Fruit fly (Drosophila melanogaster): ENCODE data around the gene eIF4EHP.
A peak's percentile ranks its signal among the peaks of the same experiment; 100 is the strongest.

Gene eIF4EHP

DNA sequence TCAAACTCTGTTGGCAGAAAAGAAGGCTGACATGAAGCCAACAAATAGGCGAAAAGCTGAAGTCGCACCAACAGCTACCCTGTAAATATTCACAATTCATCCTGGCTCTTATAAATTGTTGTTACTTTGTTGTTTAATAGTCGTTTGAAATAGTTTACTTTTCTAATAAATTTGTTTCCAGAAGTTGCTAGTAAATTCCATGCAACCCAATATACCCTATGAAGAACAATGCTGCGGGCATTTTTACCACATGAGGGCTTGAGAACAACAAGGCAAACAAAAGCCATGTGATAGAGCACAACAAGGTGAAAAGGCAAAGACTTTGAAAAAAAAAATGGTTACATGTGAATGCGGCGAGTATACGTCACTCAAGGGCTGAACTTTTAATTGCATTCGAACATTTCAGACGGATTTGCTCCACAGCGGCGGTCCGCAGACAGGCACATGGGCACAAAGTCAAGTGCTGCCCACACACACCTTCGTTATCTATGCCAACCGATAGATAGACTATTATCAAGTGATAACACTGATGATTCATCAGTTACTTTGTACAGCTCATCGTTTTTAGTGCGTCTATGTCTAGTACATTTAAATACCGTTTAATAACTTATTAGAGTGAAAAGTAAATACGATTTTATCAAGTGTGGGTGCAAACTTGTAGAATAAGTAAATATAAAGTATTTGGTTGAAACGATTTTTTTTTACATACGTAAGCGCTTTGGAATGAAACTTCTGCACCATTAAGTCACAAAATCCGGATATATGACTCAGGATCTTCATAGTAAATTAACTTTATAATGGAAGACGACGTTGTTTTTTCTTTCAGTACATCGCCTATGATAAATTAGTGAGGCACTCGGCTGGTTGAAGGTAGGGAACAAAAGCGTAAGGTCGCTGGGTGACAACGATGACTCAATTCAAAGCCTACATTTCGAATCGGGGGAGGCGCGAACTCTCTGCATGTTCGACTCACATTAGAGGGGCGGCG lies 9.4 kb downstream of the eIF4EHP start (continued):
- TF ChIP-seq exex (tag; optimal IDR thresholded peaks at IDR 0.05) (peak; percentile 67), tx (GFP tag; optimal IDR thresholded peaks at IDR 0.05) (peak; percentile 76), en (GFP tag; optimal IDR thresholded peaks at IDR 0.05) (peak; percentile 60), Dll (GFP tag; IDR thresholded peaks at IDR 0.05; ENCODE audit: partially characterized antibody) (no peak), z (GFP tag; IDR thresholded peaks at IDR 0.05) (no peak), stwl (tag; optimal IDR thresholded peaks at IDR 0.05) (no peak), CG12236 (GFP tag; optimal IDR thresholded peaks at IDR 0.05) (peak; percentile 33), eve (GFP tag; optimal IDR thresholded peaks at IDR 0.05) (peak in 1 of 2 experiments; percentile 56), vfl (GFP tag; optimal IDR thresholded peaks at IDR 0.05) (peak; percentile 23), CG1529 (GFP tag; optimal IDR thresholded peaks at IDR 0.05) (peak; percentile 17), CkIIα-i1 (GFP tag; IDR thresholded peaks at IDR 0.05) (peak; percentile 61; the same call in 1 of the 2 replicates), CG10654 (GFP tag; optimal IDR thresholded peaks at IDR 0.05) (peak; percentile 35), da (GFP tag; optimal IDR thresholded peaks at IDR 0.05) (peak; percentile 17), Dref (GFP tag; IDR thresholded peaks at IDR 0.05) (no peak), Sry-δ (GFP tag; optimal IDR thresholded peaks at IDR 0.05) (peak; percentile 44), CG8281 (tag; optimal IDR thresholded peaks at IDR 0.05) (peak; percentile 23), CG8944 (GFP tag; optimal IDR thresholded peaks at IDR 0.05) (peak; percentile 70), Hr3 (GFP tag; optimal IDR thresholded peaks at IDR 0.05) (peak; percentile 72), zfh1 (GFP tag; IDR thresholded peaks at IDR 0.05) (peak; percentile 80), H2.0 (GFP tag; IDR thresholded peaks at IDR 0.05) (peak; percentile 87), CG17612 (GFP tag; IDR thresholded peaks at IDR 0.05) (no peak), bab2 (GFP tag; optimal IDR thresholded peaks at IDR 0.05) (peak; percentile 85), pnt (GFP tag; optimal IDR thresholded peaks at IDR 0.05) (peak; percentile 72), zen (tag; optimal IDR thresholded peaks at IDR 0.05) (peak; percentile 50), sima (GFP tag; optimal IDR thresholded peaks at IDR 0.05) (peak; percentile 23), nau (GFP tag; optimal IDR thresholded peaks at IDR 0.05) (peak; percentile 49), CG11696 (GFP tag; IDR thresholded peaks at IDR 0.05) (peak; percentile 68), CG16779 (GFP tag; IDR thresholded peaks at IDR 0.05) (0 out of 2 replicates have a peak, but pooled peaks have one; percentile 46), CG7839 (tag; optimal IDR thresholded peaks at IDR 0.05) (peak; percentile 85), bowl (GFP tag; IDR thresholded peaks at IDR 0.05) (0 out of 2 replicates have a peak, but pooled peaks have one; percentile 50), CG4424 (GFP tag; optimal IDR thresholded peaks at IDR 0.05) (peak; percentile 72), fd96Cb (tag; optimal IDR thresholded peaks at IDR 0.05) (peak; percentile 74), ara (GFP tag; IDR thresholded peaks at IDR 0.05) (peak; percentile 76; the same call in 1 of the 2 replicates), CG4820 (GFP tag; optimal IDR thresholded peaks at IDR 0.05) (peak; percentile 75), CG17912 (GFP tag; optimal IDR thresholded peaks at IDR 0.05) (no peak), Nf-YC (tag; optimal IDR thresholded peaks at IDR 0.05) (no peak), CG13894 (tag; optimal IDR thresholded peaks at IDR 0.05) (no peak), Hr39 (optimal IDR thresholded peaks at IDR 0.05) (no peak), zf30C (GFP tag; optimal IDR thresholded peaks at IDR 0.05) (peak; percentile 9), tin (GFP tag; optimal IDR thresholded peaks at IDR 0.05) (peak; percentile 81), Atf6 (GFP tag; IDR thresholded peaks at IDR 0.05) (peak; percentile 85), caup (GFP tag; optimal IDR thresholded peaks at IDR 0.05; ENCODE audit: severe bottlenecking) (peak; percentile 73), CG2199 (GFP tag; IDR thresholded peaks at IDR 0.05) (0 out of 3 replicates have a peak, but pooled peaks have one; percentile 29), pho (GFP tag; optimal IDR thresholded peaks at IDR 0.05) (peak; percentile 74), Abd-B (GFP tag; optimal IDR thresholded peaks at IDR 0.05) (peak; percentile 80), mam (GFP tag; optimal IDR thresholded peaks at IDR 0.05) (peak; percentile 89), Bdp1 (GFP tag; optimal IDR thresholded peaks at IDR 0.05) (peak; percentile 71), h (optimal IDR thresholded peaks at IDR 0.05) (no peak), CG6765 (GFP tag; optimal IDR thresholded peaks at IDR 0.05) (peak; percentile 13), Usf (GFP tag; optimal IDR thresholded peaks at IDR 0.05) (peak; percentile 34)
